Worm (Caenorhabditis elegans) whole organism, L2 larva: Measurements from ENCODE around the gene F10C1.3.

ENCODE experiments used
- C34F6.9 ChIP-seq: fragments of 150-350 bp; optimal IDR thresholded peaks from 2 replicates; lab custom pipeline; 2014; ENCODE audit warnings: missing biosample characterization, missing genetic modification characterization
- F13H6.1 ChIP-seq: sonication (generic microtip); optimal IDR thresholded peaks from 2 replicates; lab custom pipeline; 2016; ENCODE audit warnings: missing genetic modification characterization, missing compliant biosample characterization
- R02D3.7 ChIP-seq: fragments of 150-350 bp; optimal IDR thresholded peaks from 2 replicates; lab custom pipeline; 2014; ENCODE audit warnings: missing biosample characterization, missing genetic modification characterization
- Y55F3AM.14 ChIP-seq: fragments of 200-800 bp; sonication (Bioruptor generic); optimal IDR thresholded peaks from 2 replicates; lab custom pipeline; 2018; ENCODE audit warnings: mild to moderate bottlenecking, missing genetic modification characterization, missing compliant biosample characterization
- ZK546.5 ChIP-seq: sonication (generic microtip); optimal IDR thresholded peaks from 2 replicates; lab custom pipeline; 2017; ENCODE audit warnings: missing biosample characterization, missing genetic modification characterization
- alr-1 ChIP-seq: fragments of 150-350 bp; optimal IDR thresholded peaks from 2 replicates; lab custom pipeline; 2014; ENCODE audit warnings: missing biosample characterization, missing genetic modification characterization
- ama-1 ChIP-seq: fragments of 150-350 bp; optimal IDR thresholded peaks from 2 replicates; lab custom pipeline; 2018; ENCODE audit warnings: inconsistent platforms
- ceh-16 ChIP-seq: fragments of 150-350 bp; optimal IDR thresholded peaks from 2 replicates; lab custom pipeline; 2014; ENCODE audit warnings: missing biosample characterization, missing genetic modification characterization
- crh-2 ChIP-seq: sonication (generic microtip); optimal IDR thresholded peaks from 2 replicates; lab custom pipeline; 2017; ENCODE audit warnings: missing biosample characterization, missing genetic modification characterization
- dmd-4 ChIP-seq: sonication (generic microtip); optimal IDR thresholded peaks from 2 replicates; lab custom pipeline; 2017; ENCODE audit warnings: missing biosample characterization, missing genetic modification characterization
- egl-27 ChIP-seq: sonication (generic microtip); optimal IDR thresholded peaks from 3 replicates; lab custom pipeline; 2017; ENCODE audit warnings: missing biosample characterization, missing genetic modification reagents, missing genetic modification characterization
- elt-1 ChIP-seq: fragments of 150-350 bp; optimal IDR thresholded peaks from 2 replicates; lab custom pipeline; 2014; ENCODE audit warnings: missing biosample characterization, missing genetic modification characterization
- elt-3 ChIP-seq: sonication (generic microtip); optimal IDR thresholded peaks from 2 replicates; lab custom pipeline; 2017; ENCODE audit warnings: missing biosample characterization, missing genetic modification characterization
- fos-1 ChIP-seq: fragments of 150-350 bp; optimal IDR thresholded peaks from 2 replicates; lab custom pipeline; 2014; ENCODE audit warnings: missing biosample characterization, missing genetic modification characterization
- gmeb-1 ChIP-seq: fragments of 150-350 bp; optimal IDR thresholded peaks from 2 replicates; lab custom pipeline; 2014; ENCODE audit warnings: missing biosample characterization, missing genetic modification characterization
- lin-11 ChIP-seq: fragments of 150-350 bp; sonication (generic microtip); optimal IDR thresholded peaks from 2 replicates; lab custom pipeline; 2014; ENCODE audit warnings: missing biosample characterization, missing genetic modification characterization, inconsistent platforms, mixed read lengths
- lin-13 ChIP-seq: fragments of 150-350 bp; optimal IDR thresholded peaks from 2 replicates; lab custom pipeline; 2014; ENCODE audit warnings: missing biosample characterization, missing genetic modification reagents, missing genetic modification characterization
- mab-5 ChIP-seq: fragments of 150-350 bp; optimal IDR thresholded peaks from 2 replicates; lab custom pipeline; 2014; ENCODE audit warnings: missing biosample characterization, missing genetic modification characterization
- mbf-1 ChIP-seq: sonication (generic microtip); optimal IDR thresholded peaks from 2 replicates; lab custom pipeline; 2017; ENCODE audit warnings: missing biosample characterization, missing genetic modification characterization
- mdl-1 ChIP-seq, 2 experiments: fragments of 150-350 bp in 1 of 2; sonication (generic microtip) in 1 of 2; optimal IDR thresholded peaks; 2 replicates each; lab custom pipeline; 2017; ENCODE audit warnings: missing biosample characterization in 2 of 2, missing genetic modification characterization in 2 of 2
- nhr-10 ChIP-seq: sonication (generic microtip); optimal IDR thresholded peaks from 2 replicates; lab custom pipeline; 2017; ENCODE audit warnings: missing biosample characterization, missing genetic modification characterization
- nhr-11 ChIP-seq: fragments of 150-350 bp; optimal IDR thresholded peaks from 2 replicates; lab custom pipeline; 2014; ENCODE audit warnings: missing biosample characterization, missing genetic modification characterization
- nhr-12 ChIP-seq: fragments of 150-350 bp; optimal IDR thresholded peaks from 2 replicates; lab custom pipeline; 2014; ENCODE audit warnings: missing biosample characterization, missing genetic modification characterization
- nhr-21 ChIP-seq: fragments of 150-350 bp; optimal IDR thresholded peaks from 2 replicates; lab custom pipeline; 2014; ENCODE audit warnings: missing biosample characterization, missing genetic modification characterization
- nhr-23 ChIP-seq: fragments of 150-350 bp; optimal IDR thresholded peaks from 2 replicates; lab custom pipeline; 2014; ENCODE audit warnings: missing biosample characterization, missing genetic modification reagents, missing genetic modification characterization
- nhr-237 ChIP-seq: fragments of 150-350 bp; optimal IDR thresholded peaks from 2 replicates; lab custom pipeline; 2014; ENCODE audit warnings: missing biosample characterization, missing genetic modification characterization
- nhr-25 ChIP-seq: fragments of 150-350 bp; sonication (generic microtip); optimal IDR thresholded peaks from 3 replicates; lab custom pipeline; 2014; ENCODE audit warnings: missing biosample characterization, missing genetic modification characterization
- nhr-6 ChIP-seq: fragments of 150-350 bp; optimal IDR thresholded peaks from 2 replicates; lab custom pipeline; 2014; ENCODE audit warnings: missing biosample characterization, missing genetic modification characterization
- peb-1 ChIP-seq: fragments of 150-350 bp; optimal IDR thresholded peaks from 2 replicates; lab custom pipeline; 2014; ENCODE audit warnings: missing biosample characterization, missing genetic modification characterization
- sem-4 ChIP-seq: fragments of 150-350 bp; optimal IDR thresholded peaks from 2 replicates; lab custom pipeline; 2014; ENCODE audit warnings: missing biosample characterization, missing genetic modification reagents, missing genetic modification characterization
- skn-1 ChIP-seq: sonication (generic microtip); optimal IDR thresholded peaks from 2 replicates; lab custom pipeline; 2017; ENCODE audit warnings: missing biosample characterization, missing genetic modification characterization
- sma-3 ChIP-seq: sonication (generic microtip); optimal IDR thresholded peaks from 2 replicates; lab custom pipeline; 2016; ENCODE audit warnings: missing genetic modification reagents, missing genetic modification characterization, missing compliant biosample characterization
- sma-9 ChIP-seq, 2 experiments: fragments of 150-350 bp in 1 of 2; sonication (generic microtip) in 1 of 2; optimal IDR thresholded peaks; 2 replicates each; lab custom pipeline; 2014 to 2016; ENCODE audit warnings: missing genetic modification characterization in 2 of 2, mild to moderate bottlenecking in 1 of 2, missing biosample characterization in 1 of 2, missing compliant biosample characterization in 1 of 2, missing genetic modification reagents in 1 of 2, moderate library complexity in 1 of 2
- snpc-4 ChIP-seq: fragments of 150-350 bp; optimal IDR thresholded peaks from 2 replicates; lab custom pipeline; 2014; ENCODE audit warnings: missing biosample characterization, missing genetic modification characterization
- unc-39 ChIP-seq: fragments of 150-350 bp; optimal IDR thresholded peaks from 2 replicates; lab custom pipeline; 2014; ENCODE audit warnings: missing biosample characterization, missing genetic modification characterization
- unc-55 ChIP-seq: fragments of 150-350 bp; sonication (generic microtip); optimal IDR thresholded peaks from 3 replicates; lab custom pipeline; 2014; ENCODE audit warnings: missing biosample characterization, missing genetic modification reagents, missing genetic modification characterization

The F10C1.3 gene

DNA sequence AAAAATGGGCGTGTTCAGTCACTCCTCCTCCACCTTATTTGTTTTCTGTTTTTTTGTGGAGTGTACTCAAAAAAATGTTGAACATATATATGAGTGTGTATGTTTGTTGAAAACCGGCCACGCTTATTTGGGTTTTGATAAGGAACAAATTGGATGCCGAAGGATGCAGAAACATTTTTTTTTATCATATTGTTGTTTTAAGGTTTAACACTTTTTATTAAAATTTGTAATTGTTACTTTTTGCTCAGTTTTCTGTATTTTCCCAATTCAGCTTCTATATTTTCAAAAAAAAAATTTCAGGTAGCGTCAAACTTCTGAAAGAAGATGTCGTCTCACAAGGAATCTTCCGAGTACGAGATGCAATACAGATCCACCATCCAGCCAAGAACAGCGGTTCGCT, 7.8 kb upstream of the F10C1.3 start, which contains the start of gene ifb-1:
Gene ifb-1, plus strand, starts transcription at position 301 of the 400 bp plus-strand sequence.
- TF ChIP-seq unc-55 (GFP tag; lab: Kevin White, UChicago) (no peak), Y55F3AM.14 (no peak), unc-39 (no peak), elt-3 (no peak), nhr-12 (no peak), gmeb-1 (no peak), nhr-11 (tag; lab: Kevin White, UChicago) (no peak), nhr-237 (tag; lab: Kevin White, UChicago) (no peak), fos-1 (tag; lab: Kevin White, UChicago) (no peak), F13H6.1 (tag; lab: Kevin White, UChicago) (no peak), peb-1 (tag; lab: Kevin White, UChicago) (no peak), mdl-1 (tag; optimal IDR thresholded peaks at IDR 0.05; lab: Kevin White, UChicago) (no peak), C34F6.9 (no peak), lin-13 (GFP tag; lab: Kevin White, UChicago) (no peak), ama-1 (no peak)

- no peak for TF ChIP-seq sem-4 (tag; lab: Kevin White, UChicago)
- no peak for TF ChIP-seq nhr-6 (tag; lab: Kevin White, UChicago)
- TF ChIP-seq dmd-4 (tag; lab: Kevin White, UChicago), result no peak
- no peak for TF ChIP-seq ceh-16
- no peak for TF ChIP-seq sma-3 (GFP tag; lab: Kevin White, UChicago)
- no peak for TF ChIP-seq elt-1 (tag; lab: Kevin White, UChicago)
- no peak for TF ChIP-seq nhr-25
Observed at ce11 chrII:5754168-5754567, 3.4 kb downstream of the F10C1.3 start, which contains the start of gene F10C1.8. Gene F10C1.8 (plus strand): TSS chrII:5754468.

DNA sequence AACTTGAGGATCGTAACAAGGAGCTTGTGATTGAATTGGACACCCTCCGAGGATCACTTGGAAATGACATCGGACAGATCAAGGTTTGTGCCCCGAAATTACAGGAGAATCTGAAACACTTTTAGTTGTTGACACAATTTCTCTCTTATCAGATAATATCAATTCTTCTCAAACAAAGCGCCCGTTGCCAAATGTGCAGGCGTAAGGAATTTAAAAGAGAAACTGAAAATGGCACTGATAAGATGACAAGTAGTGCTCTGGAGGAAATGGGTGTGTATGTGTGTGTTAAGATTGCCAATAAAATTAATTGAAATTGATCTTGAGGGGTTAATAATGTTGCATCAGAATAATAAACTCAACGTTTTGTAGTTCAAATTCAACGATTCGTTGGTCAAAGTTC, 6.2 kb downstream of the F10C1.3 start:
- TF ChIP-seq alr-1 (no peak), snpc-4 (tag; lab: Kevin White, UChicago) (no peak), sem-4 (tag; lab: Kevin White, UChicago) (no peak), mbf-1 (no peak), crh-2 (tag; lab: Kevin White, UChicago) (peak; percentile 10), nhr-21 (no peak), sma-9 (GFP tag; optimal IDR thresholded peaks at IDR 0.05; lab: Kevin White, UChicago) (peak; percentile 16), sma-9 (tag; optimal IDR thresholded peaks at IDR 0.05; lab: Kevin White, UChicago) (no peak), fos-1 (tag; lab: Kevin White, UChicago) (peak; percentile 76), F13H6.1 (tag; lab: Kevin White, UChicago) (no peak), nhr-10 (no peak), mab-5 (no peak), ZK546.5 (tag; lab: Kevin White, UChicago) (no peak), unc-39 (no peak)
- TF ChIP-seq, all 48 proteins: peak for 3

ce11 chrII:5749733-5750238, 7.8 kb downstream of the F10C1.3 start, which contains the start of gene ifb-2:
Gene ifb-2 (plus strand): TSS chrII:5750188.
- TF ChIP-seq R02D3.7 (tag; lab: Kevin White, UChicago) (no peak), sma-9 (GFP tag; optimal IDR thresholded peaks at IDR 0.05; lab: Kevin White, UChicago) (no peak), sma-9 (tag; optimal IDR thresholded peaks at IDR 0.05; lab: Kevin White, UChicago) (no peak), fos-1 (tag; lab: Kevin White, UChicago) (peak; percentile 81), peb-1 (tag; lab: Kevin White, UChicago) (no peak), alr-1 (no peak), ama-1 (no peak), lin-11 (no peak), nhr-23 (tag; lab: Kevin White, UChicago) (no peak), crh-2 (tag; lab: Kevin White, UChicago) (peak; percentile 36), skn-1 (tag; lab: Kevin White, UChicago) (no peak), Y55F3AM.14 (no peak), snpc-4 (tag; lab: Kevin White, UChicago) (no peak), egl-27 (tag; lab: Kevin White, UChicago) (no peak), nhr-12 (no peak), nhr-237 (tag; lab: Kevin White, UChicago) (no peak), F13H6.1 (tag; lab: Kevin White, UChicago) (no peak)
